Fruit fly (Drosophila melanogaster) whole organism, embryonic: ENCODE results near the gene Sc2.

Source experiments
- Atf3 ChIP-seq: fragments of 200-800 bp; sonication (Bioruptor generic); optimal IDR thresholded peaks from 3 replicates; lab custom pipeline; 2016; ENCODE audit warnings: missing biosample characterization, missing genetic modification characterization
- CG10431 ChIP-seq: fragments of 200-800 bp; sonication (Bioruptor generic); optimal IDR thresholded peaks from 3 replicates; lab custom pipeline; 2018; ENCODE audit warnings: missing biosample characterization, mild to moderate bottlenecking, missing genetic modification characterization
- CG11695 ChIP-seq: fragments of 200-800 bp; sonication (Bioruptor generic); IDR thresholded peaks from 3 replicates; pipeline ENCODE4 v1.3.6; 2022; ENCODE audit warnings: missing biosample characterization, missing genetic modification characterization
- CG12104 ChIP-seq: fragments of 200-800 bp; sonication (Bioruptor generic); optimal IDR thresholded peaks from 3 replicates; lab custom pipeline; 2016; ENCODE audit warnings: missing biosample characterization, missing genetic modification characterization
- CG12236 ChIP-seq: fragments of 200-800 bp; sonication (Bioruptor generic); optimal IDR thresholded peaks from 2 replicates; lab custom pipeline; 2016; ENCODE audit warnings: missing biosample characterization, missing genetic modification characterization
- CG12769 ChIP-seq: fragments of 200-800 bp; sonication (Bioruptor generic); optimal IDR thresholded peaks from 2 replicates; lab custom pipeline; 2019; ENCODE audit warnings: missing biosample characterization, mild to moderate bottlenecking, missing genetic modification characterization, moderate library complexity
- CG14667 ChIP-seq: fragments of 200-800 bp; sonication (Bioruptor generic); IDR thresholded peaks from 2 replicates; pipeline ENCODE4 v1.3.6; 2022; ENCODE audit warnings: missing biosample characterization, missing genetic modification characterization
- CG18619 ChIP-seq: fragments of 200-800 bp; sonication (Bioruptor generic); optimal IDR thresholded peaks from 3 replicates; lab custom pipeline; 2017; ENCODE audit warnings: missing biosample characterization, mild to moderate bottlenecking, missing genetic modification characterization
- CG2116 ChIP-seq: fragments of 200-800 bp; sonication (Bioruptor generic); optimal IDR thresholded peaks from 3 replicates; lab custom pipeline; 2018; ENCODE audit warnings: missing biosample characterization, mild to moderate bottlenecking, missing genetic modification characterization
- CG30431 ChIP-seq: fragments of 200-800 bp; sonication (Bioruptor generic); optimal IDR thresholded peaks from 2 replicates; lab custom pipeline; 2017; ENCODE audit warnings: missing biosample characterization, missing genetic modification characterization
- CG31441 ChIP-seq: fragments of 200-800 bp; sonication (Bioruptor generic); IDR thresholded peaks from 2 replicates; pipeline ENCODE4 v1.3.6; 2022; ENCODE audit warnings: missing biosample characterization, missing genetic modification characterization
- CG4360 ChIP-seq: fragments of 200-800 bp; sonication (Bioruptor generic); IDR thresholded peaks from 2 replicates; pipeline ENCODE4 v1.3.6; 2022; ENCODE audit warnings: missing biosample characterization, missing genetic modification characterization
- CG4820 ChIP-seq: fragments of 200-800 bp; sonication (Bioruptor generic); optimal IDR thresholded peaks from 3 replicates; lab custom pipeline; 2016; ENCODE audit warnings: missing biosample characterization, missing genetic modification characterization
- CG7987 ChIP-seq: fragments of 200-800 bp; sonication (Bioruptor generic); optimal IDR thresholded peaks from 2 replicates; lab custom pipeline; 2018; ENCODE audit warnings: missing biosample characterization, mild to moderate bottlenecking, missing genetic modification characterization, moderate library complexity
- CHES-1-like ChIP-seq: fragments of 200-800 bp; sonication (Bioruptor generic); optimal IDR thresholded peaks from 2 replicates; lab custom pipeline; 2016; ENCODE audit warnings: missing biosample characterization, missing genetic modification characterization
- Chrac-16 ChIP-seq: fragments of 200-800 bp; sonication (Bioruptor generic); optimal IDR thresholded peaks from 3 replicates; lab custom pipeline; 2016; ENCODE audit warnings: missing biosample characterization, missing genetic modification characterization
- Dip2 ChIP-seq: fragments of 200-800 bp; sonication (Bioruptor generic); IDR thresholded peaks from 2 replicates; pipeline ENCODE4 v1.3.6; 2022; ENCODE audit warnings: missing biosample characterization, missing genetic modification characterization
- Dll ChIP-seq: fragments of 200-800 bp; sonication (Bioruptor generic); IDR thresholded peaks from 4 replicates; pipeline ENCODE4 v1.3.6; 2022; ENCODE audit warnings: missing biosample characterization, missing genetic modification characterization; ENCODE audit not compliant: partially characterized antibody
- E2f1 ChIP-seq: fragments of 200-800 bp; sonication (Bioruptor generic); IDR thresholded peaks from 2 replicates; pipeline ENCODE4 v1.3.6; 2022; ENCODE audit warnings: missing biosample characterization, missing genetic modification characterization
- Eip74EF ChIP-seq, 2 experiments: fragments of 200-800 bp in 1 of 2; fragments of >200 bp in 1 of 2; sonication (Bioruptor generic) in 1 of 2; optimal IDR thresholded peaks; 2 replicates each; lab custom pipeline; 2017 to 2019; ENCODE audit warnings: missing biosample characterization in 2 of 2, missing genetic modification characterization in 2 of 2, mild to moderate bottlenecking in 1 of 2, moderate library complexity in 1 of 2
- Ets65A ChIP-seq: fragments of 200-800 bp; sonication (Bioruptor generic); peaks from one replicate; lab custom pipeline; 2016; ENCODE audit warnings: missing biosample characterization, missing genetic modification characterization
- Fer1 ChIP-seq: fragments of 200-800 bp; sonication (Bioruptor generic); optimal IDR thresholded peaks from 2 replicates; lab custom pipeline; 2017; ENCODE audit warnings: missing biosample characterization, mild to moderate bottlenecking, missing genetic modification characterization
- Gsc ChIP-seq: fragments of 200-800 bp; sonication (Bioruptor generic); IDR thresholded peaks from 2 replicates; pipeline ENCODE4 v1.3.6; 2022; ENCODE audit warnings: missing biosample characterization, missing genetic modification characterization
- Ptx1 ChIP-seq: fragments of 200-800 bp; sonication (Bioruptor generic); IDR thresholded peaks from 2 replicates; pipeline ENCODE4 v1.3.6; 2022; ENCODE audit warnings: missing biosample characterization, missing genetic modification characterization
- Six4 ChIP-seq: fragments of 200-800 bp; sonication (Bioruptor generic); optimal IDR thresholded peaks from 2 replicates; lab custom pipeline; 2016; ENCODE audit warnings: missing biosample characterization, missing genetic modification characterization
- Sox102F ChIP-seq: fragments of 200-800 bp; sonication (Bioruptor generic); optimal IDR thresholded peaks from 2 replicates; lab custom pipeline; 2018; ENCODE audit warnings: missing biosample characterization, mild to moderate bottlenecking, missing genetic modification characterization, moderate library complexity
- Tbp ChIP-seq: fragments of >200 bp; optimal IDR thresholded peaks from 2 replicates; lab custom pipeline; 2018; ENCODE audit warnings: missing biosample characterization, missing genetic modification characterization
- ab ChIP-seq: fragments of 200-800 bp; sonication (Bioruptor generic); optimal IDR thresholded peaks from 2 replicates; lab custom pipeline; 2016; ENCODE audit warnings: missing biosample characterization, missing genetic modification characterization
- bbx ChIP-seq: fragments of 200-800 bp; sonication (Bioruptor generic); IDR thresholded peaks from 2 replicates; pipeline ENCODE4 v1.3.6; 2022; ENCODE audit warnings: missing biosample characterization, missing genetic modification characterization; ENCODE audit not compliant: partially characterized antibody
- cato ChIP-seq: fragments of 200-800 bp; sonication (Bioruptor generic); optimal IDR thresholded peaks from 2 replicates; lab custom pipeline; 2016; ENCODE audit warnings: missing biosample characterization, missing genetic modification characterization, borderline replicate concordance
- chif ChIP-seq, 2 experiments: fragments of 200-800 bp; sonication (Bioruptor generic); optimal IDR thresholded peaks; 3 replicates each; lab custom pipeline; 2016; ENCODE audit warnings: missing biosample characterization in 2 of 2, missing genetic modification characterization in 2 of 2
- corto ChIP-seq: fragments of 200-800 bp; sonication (Bioruptor generic); optimal IDR thresholded peaks from 2 replicates; lab custom pipeline; 2016; ENCODE audit warnings: missing biosample characterization, mild to moderate bottlenecking, missing genetic modification characterization, moderate library complexity
- dan ChIP-seq: fragments of 200-800 bp; sonication (Bioruptor generic); IDR thresholded peaks from 2 replicates; pipeline ENCODE4 v1.3.6; 2022; ENCODE audit warnings: missing biosample characterization, missing genetic modification characterization
- danr ChIP-seq: fragments of 200-800 bp; sonication (Bioruptor generic); IDR thresholded peaks from 2 replicates; pipeline ENCODE4 v1.3.6; 2022; ENCODE audit warnings: missing biosample characterization, missing genetic modification characterization
- dimm ChIP-seq: fragments of 200-800 bp; sonication (Bioruptor generic); IDR thresholded peaks from 2 replicates; pipeline ENCODE4 v1.3.6; 2022; ENCODE audit warnings: missing biosample characterization, missing genetic modification characterization
- dmrt11E ChIP-seq: fragments of 200-800 bp; sonication (Bioruptor generic); optimal IDR thresholded peaks from 3 replicates; lab custom pipeline; 2018; ENCODE audit warnings: missing biosample characterization, mild to moderate bottlenecking, missing genetic modification characterization, moderate library complexity
- dysf ChIP-seq: fragments of 200-800 bp; sonication (Bioruptor generic); IDR thresholded peaks from 3 replicates; pipeline ENCODE4 v1.3.6; 2022; ENCODE audit warnings: missing biosample characterization, missing genetic modification characterization
- ewg ChIP-seq: fragments of 200-800 bp; sonication (Bioruptor generic); optimal IDR thresholded peaks from 3 replicates; lab custom pipeline; 2017; ENCODE audit warnings: mild to moderate bottlenecking, missing biosample characterization, missing genetic modification reagents, missing genetic modification characterization
- jumu ChIP-seq: fragments of 200-800 bp; sonication (Bioruptor generic); optimal IDR thresholded peaks from 3 replicates; lab custom pipeline; 2016; ENCODE audit warnings: missing biosample characterization, missing genetic modification characterization
- lbe ChIP-seq: fragments of 200-800 bp; sonication (Bioruptor generic); optimal IDR thresholded peaks from 2 replicates; lab custom pipeline; 2016; ENCODE audit warnings: missing biosample characterization, mild to moderate bottlenecking, missing genetic modification characterization
- mirr ChIP-seq: fragments of 200-800 bp; sonication (Bioruptor generic); optimal IDR thresholded peaks from 3 replicates; lab custom pipeline; 2018; ENCODE audit warnings: missing biosample characterization, mild to moderate bottlenecking, missing genetic modification characterization
- otp ChIP-seq: fragments of 200-800 bp; sonication (Bioruptor generic); IDR thresholded peaks from 3 replicates; pipeline ENCODE4, ENCODE4 v1.3.6; 2022; ENCODE audit warnings: missing biosample characterization, missing genetic modification characterization
- pros ChIP-seq: fragments of 200-800 bp; sonication (Bioruptor generic); optimal IDR thresholded peaks from 3 replicates; lab custom pipeline; 2019; ENCODE audit warnings: missing biosample characterization, mild to moderate bottlenecking, missing genetic modification characterization, moderate library complexity
- ranshi ChIP-seq: fragments of 200-800 bp; sonication (Bioruptor generic); IDR thresholded peaks from 2 replicates; pipeline ENCODE4 v1.3.6; 2022; ENCODE audit warnings: missing biosample characterization, missing genetic modification characterization
- rib ChIP-seq: fragments of 200-800 bp; sonication (Bioruptor generic); IDR thresholded peaks from 2 replicates; pipeline ENCODE4 v1.3.6; 2022; ENCODE audit warnings: missing biosample characterization, missing genetic modification characterization
- row ChIP-seq: fragments of 200-800 bp; sonication (Bioruptor generic); IDR thresholded peaks from 3 replicates; pipeline ENCODE4 v1.3.6; 2022; ENCODE audit warnings: missing biosample characterization, missing genetic modification characterization
- sim ChIP-seq: fragments of 200-800 bp; sonication (Bioruptor generic); IDR thresholded peaks from 2 replicates; pipeline ENCODE4 v1.3.6; 2022; ENCODE audit warnings: missing biosample characterization, missing genetic modification characterization
- sqz ChIP-seq: fragments of 200-800 bp; sonication (Bioruptor generic); optimal IDR thresholded peaks from 3 replicates; lab custom pipeline; 2018; ENCODE audit warnings: missing biosample characterization, mild to moderate bottlenecking, missing genetic modification characterization
- stwl ChIP-seq: fragments of 200-800 bp; sonication (Bioruptor generic); optimal IDR thresholded peaks from 3 replicates; lab custom pipeline; 2018; ENCODE audit warnings: missing biosample characterization, mild to moderate bottlenecking, missing genetic modification characterization, moderate library complexity
- trh ChIP-seq: fragments of 200-800 bp; sonication (Bioruptor generic); optimal IDR thresholded peaks from 2 replicates; lab custom pipeline; 2016; ENCODE audit warnings: missing biosample characterization, missing genetic modification characterization
- zf30C ChIP-seq: fragments of 200-800 bp; sonication (Bioruptor generic); optimal IDR thresholded peaks from 3 replicates; lab custom pipeline; 2018; ENCODE audit warnings: missing biosample characterization, mild to moderate bottlenecking, missing genetic modification characterization
- zfh2 ChIP-seq: fragments of 200-800 bp; sonication (Bioruptor generic); optimal IDR thresholded peaks from 2 replicates; lab custom pipeline; 2016; ENCODE audit warnings: missing biosample characterization, missing genetic modification characterization

The Sc2 gene

dm6 chr3L:3932742-3933289, 29.5 kb downstream of the Sc2 start (continued):
- TF ChIP-seq E2f1 (GFP tag; lab: Robert Waterston, UW) = no peak
- TF ChIP-seq pros = no peak
- no peak for TF ChIP-seq Ptx1 (GFP tag; lab: Robert Waterston, UW)
- peak; percentile 13 for TF ChIP-seq CG7987
- no peak for TF ChIP-seq cato (GFP tag; lab: Kevin White, UChicago)
- no peak for TF ChIP-seq trh (GFP tag; lab: Kevin White, UChicago)
- TF ChIP-seq CG30431 = no peak
- TF ChIP-seq zf30C (GFP tag; lab: Kevin White, UChicago) = no peak
- TF ChIP-seq jumu (GFP tag; lab: Kevin White, UChicago) = no peak
- TF ChIP-seq CG10431 (GFP tag; lab: Kevin White, UChicago) = no peak
- 0 out of 2 replicates have a peak, but pooled peaks have one; percentile 9 for TF ChIP-seq ranshi (GFP tag; lab: Robert Waterston, UW)
- no peak for TF ChIP-seq CG31441
- TF ChIP-seq Dip2 (GFP tag; lab: Robert Waterston, UW) = no peak
- TF ChIP-seq Sox102F = no peak
- no peak for TF ChIP-seq sqz
- TF ChIP-seq sim = no peak
- no peak for TF ChIP-seq Eip74EF (GFP tag; optimal IDR thresholded peaks at IDR 0.05; lab: Kevin White, UChicago)
- TF ChIP-seq dmrt11E (tag; lab: Kevin White, UChicago) = no peak
- TF ChIP-seq dimm (GFP tag; lab: Robert Waterston, UW) = no peak
- no peak for TF ChIP-seq danr (GFP tag; lab: Robert Waterston, UW)
- no peak for TF ChIP-seq CG12236 (GFP tag; lab: Kevin White, UChicago)
- no peak for TF ChIP-seq rib (GFP tag; lab: Robert Waterston, UW)
- TF ChIP-seq Tbp = no peak
- no peak for TF ChIP-seq CG14667 (GFP tag; lab: Robert Waterston, UW)
- no peak for TF ChIP-seq Chrac-16
- TF ChIP-seq row (GFP tag; lab: Robert Waterston, UW) = no peak
- no peak for TF ChIP-seq corto (GFP tag; lab: Kevin White, UChicago)
- no peak for TF ChIP-seq dan (GFP tag; lab: Robert Waterston, UW)
- TF ChIP-seq CG4360 (GFP tag; lab: Robert Waterston, UW) = no peak
- TF ChIP-seq Six4 = no peak
- no peak for TF ChIP-seq Dll (GFP tag; lab: Robert Waterston, UW)
- peak; percentile 53 for TF ChIP-seq Ets65A
- no peak for TF ChIP-seq chif (GFP tag; optimal IDR thresholded peaks at IDR 0.05; lab: Kevin White, UChicago)
- no peak for TF ChIP-seq Gsc (GFP tag; lab: Robert Waterston, UW)
- TF ChIP-seq ewg (GFP tag; lab: Kevin White, UChicago) = no peak
- no peak for TF ChIP-seq zfh2 (GFP tag; lab: Kevin White, UChicago)
- peak; percentile 65 for TF ChIP-seq Fer1 (GFP tag; lab: Kevin White, UChicago)
- peak; percentile 27 for TF ChIP-seq mirr
- TF ChIP-seq stwl (tag; lab: Kevin White, UChicago) = no peak
- TF ChIP-seq ab (GFP tag; lab: Kevin White, UChicago) = no peak
- peak; percentile 47 for TF ChIP-seq CG12769 (tag; lab: Kevin White, UChicago)
- no peak for TF ChIP-seq otp (GFP tag; lab: Robert Waterston, UW)
- TF ChIP-seq CG18619 (GFP tag; lab: Kevin White, UChicago) = peak; percentile 16
- TF ChIP-seq CG12104 (GFP tag; lab: Kevin White, UChicago) = no peak
- TF ChIP-seq lbe (GFP tag; lab: Kevin White, UChicago) = no peak
- no peak for TF ChIP-seq bbx (GFP tag; lab: Robert Waterston, UW)
- TF ChIP-seq CG2116 (GFP tag; lab: Kevin White, UChicago) = no peak
- TF ChIP-seq CG11695 (GFP tag; lab: Robert Waterston, UW) = no peak
- TF ChIP-seq CHES-1-like = no peak
- no peak for TF ChIP-seq Atf3 (GFP tag; lab: Kevin White, UChicago)
- no peak for TF ChIP-seq CG4820 (GFP tag; lab: Kevin White, UChicago)
- TF ChIP-seq dysf (GFP tag; lab: Robert Waterston, UW) = peak; percentile 28; the same call in 1 of the 3 replicates
